Worm (Caenorhabditis elegans): Measurements from ENCODE around the gene F57B9.8.

The F57B9.8 gene

ce11 chrIII:6969090-6969489 lies 34.0 kb upstream of the F57B9.8 start, which contains the start of gene F31E3.12:
Gene F31E3.12 (plus strand): TSS chrIII:6969390.
- TF ChIP-seq ztf-29 (GFP tag; IDR thresholded peaks at IDR 0.05): no peak
- TF ChIP-seq klf-2 (GFP tag; conservative IDR thresholded peaks at IDR 0.05): no peak
- TF ChIP-seq T22C8.4 (GFP tag; IDR thresholded peaks at IDR 0.05): no peak
- TF ChIP-seq tab-1 (GFP tag; IDR thresholded peaks at IDR 0.05): no peak
- TF ChIP-seq ref-1 (GFP tag; conservative IDR thresholded peaks at IDR 0.05): no peak
- TF ChIP-seq ztf-23 (GFP tag; IDR thresholded peaks at IDR 0.05): no peak
- TF ChIP-seq med-1 (GFP tag; optimal IDR thresholded peaks at IDR 0.05; ENCODE audit: insufficient read depth): no peak
- TF ChIP-seq cog-1 (tag; optimal IDR thresholded peaks at IDR 0.05): no peak
- no peak for TF ChIP-seq flt-1 (GFP tag; IDR thresholded peaks at IDR 0.05)

- TF ChIP-seq tab-1 (GFP tag; IDR thresholded peaks at IDR 0.05) (no peak), ztf-23 (GFP tag; IDR thresholded peaks at IDR 0.05) (no peak), med-1 (GFP tag; optimal IDR thresholded peaks at IDR 0.05; ENCODE audit: insufficient read depth) (no peak), flt-1 (GFP tag; IDR thresholded peaks at IDR 0.05) (no peak), ztf-29 (GFP tag; IDR thresholded peaks at IDR 0.05) (no peak), ref-1 (GFP tag; conservative IDR thresholded peaks at IDR 0.05) (no peak), klf-2 (GFP tag; conservative IDR thresholded peaks at IDR 0.05) (no peak), cog-1 (tag; optimal IDR thresholded peaks at IDR 0.05) (no peak), T22C8.4 (GFP tag; IDR thresholded peaks at IDR 0.05) (no peak)
These were observed 33.5 kb upstream of the F57B9.8 start for ce11 chrIII:6968655-6969054.

- TF ChIP-seq ztf-29 (GFP tag; IDR thresholded peaks at IDR 0.05): no peak
- TF ChIP-seq ztf-23 (GFP tag; IDR thresholded peaks at IDR 0.05): no peak
- no peak for TF ChIP-seq ref-1 (GFP tag; conservative IDR thresholded peaks at IDR 0.05)
- TF ChIP-seq klf-2 (GFP tag; conservative IDR thresholded peaks at IDR 0.05): no peak
- TF ChIP-seq tab-1 (GFP tag; IDR thresholded peaks at IDR 0.05): no peak
- no peak for TF ChIP-seq T22C8.4 (GFP tag; IDR thresholded peaks at IDR 0.05)
- no peak for TF ChIP-seq med-1 (GFP tag; optimal IDR thresholded peaks at IDR 0.05; ENCODE audit: insufficient read depth)
- TF ChIP-seq flt-1 (GFP tag; IDR thresholded peaks at IDR 0.05): no peak
- no peak for TF ChIP-seq cog-1 (tag; optimal IDR thresholded peaks at IDR 0.05)
These were observed 33.0 kb upstream of the F57B9.8 start, which contains the start of gene panl-2 for ce11 chrIII:6968080-6968639. Gene panl-2 (minus strand): TSS chrIII:6968130.

- TF ChIP-seq flt-1 (GFP tag; IDR thresholded peaks at IDR 0.05) (no peak), ztf-29 (GFP tag; IDR thresholded peaks at IDR 0.05) (no peak), cog-1 (tag; optimal IDR thresholded peaks at IDR 0.05) (no peak), med-1 (GFP tag; optimal IDR thresholded peaks at IDR 0.05; ENCODE audit: insufficient read depth) (no peak), T22C8.4 (GFP tag; IDR thresholded peaks at IDR 0.05) (no peak), tab-1 (GFP tag; IDR thresholded peaks at IDR 0.05) (no peak), klf-2 (GFP tag; conservative IDR thresholded peaks at IDR 0.05) (no peak), ref-1 (GFP tag; conservative IDR thresholded peaks at IDR 0.05) (no peak)
These were observed 26.9 kb upstream of the F57B9.8 start, which contains the start of the genes rpn-6.1 and F57B9.1 for ce11 chrIII:6961937-6962504. Gene rpn-6.1 (minus strand): TSS chrIII:6962001. Gene F57B9.1 (plus strand): TSS chrIII:6962090.

ce11 chrIII:6961167-6961566 lies 26.0 kb upstream of the F57B9.8 start:
- TF ChIP-seq ztf-29 (GFP tag; IDR thresholded peaks at IDR 0.05): no peak
- TF ChIP-seq med-1 (GFP tag; optimal IDR thresholded peaks at IDR 0.05; ENCODE audit: insufficient read depth): no peak
- TF ChIP-seq flt-1 (GFP tag; IDR thresholded peaks at IDR 0.05): no peak
- no peak for TF ChIP-seq cog-1 (tag; optimal IDR thresholded peaks at IDR 0.05)
- no peak for TF ChIP-seq tab-1 (GFP tag; IDR thresholded peaks at IDR 0.05)
- TF ChIP-seq klf-2 (GFP tag; conservative IDR thresholded peaks at IDR 0.05): no peak
- no peak for TF ChIP-seq ztf-23 (GFP tag; IDR thresholded peaks at IDR 0.05)
- TF ChIP-seq ref-1 (GFP tag; conservative IDR thresholded peaks at IDR 0.05): no peak
- no peak for TF ChIP-seq T22C8.4 (GFP tag; IDR thresholded peaks at IDR 0.05)

ce11 chrIII:6958674-6959241 lies 23.6 kb upstream of the F57B9.8 start:
- TF ChIP-seq klf-2 (GFP tag; conservative IDR thresholded peaks at IDR 0.05) (no peak), ref-1 (GFP tag; conservative IDR thresholded peaks at IDR 0.05) (no peak), ztf-23 (GFP tag; IDR thresholded peaks at IDR 0.05) (no peak), cog-1 (tag; optimal IDR thresholded peaks at IDR 0.05) (no peak), T22C8.4 (GFP tag; IDR thresholded peaks at IDR 0.05) (no peak), med-1 (GFP tag; optimal IDR thresholded peaks at IDR 0.05; ENCODE audit: insufficient read depth) (no peak), ztf-29 (GFP tag; IDR thresholded peaks at IDR 0.05) (no peak), tab-1 (GFP tag; IDR thresholded peaks at IDR 0.05) (no peak), flt-1 (GFP tag; IDR thresholded peaks at IDR 0.05) (no peak)

- TF ChIP-seq klf-2 (GFP tag; conservative IDR thresholded peaks at IDR 0.05) (no peak), ztf-29 (GFP tag; IDR thresholded peaks at IDR 0.05) (no peak), ref-1 (GFP tag; conservative IDR thresholded peaks at IDR 0.05) (no peak), med-1 (GFP tag; optimal IDR thresholded peaks at IDR 0.05; ENCODE audit: insufficient read depth) (no peak), flt-1 (GFP tag; IDR thresholded peaks at IDR 0.05) (no peak), cog-1 (tag; optimal IDR thresholded peaks at IDR 0.05) (no peak)
These were observed 20.6 kb upstream of the F57B9.8 start for ce11 chrIII:6955766-6956165.

ce11 chrIII:6953978-6954377 lies 18.9 kb upstream of the F57B9.8 start:
- TF ChIP-seq ref-1 (GFP tag; conservative IDR thresholded peaks at IDR 0.05): no peak
- no peak for TF ChIP-seq cog-1 (tag; optimal IDR thresholded peaks at IDR 0.05)
- no peak for TF ChIP-seq tab-1 (GFP tag; IDR thresholded peaks at IDR 0.05)
- TF ChIP-seq med-1 (GFP tag; optimal IDR thresholded peaks at IDR 0.05; ENCODE audit: insufficient read depth): no peak
- no peak for TF ChIP-seq ztf-23 (GFP tag; IDR thresholded peaks at IDR 0.05)
- no peak for TF ChIP-seq flt-1 (GFP tag; IDR thresholded peaks at IDR 0.05)
- TF ChIP-seq ztf-29 (GFP tag; IDR thresholded peaks at IDR 0.05): no peak
- no peak for TF ChIP-seq klf-2 (GFP tag; conservative IDR thresholded peaks at IDR 0.05)
- no peak for TF ChIP-seq T22C8.4 (GFP tag; IDR thresholded peaks at IDR 0.05)

ce11 chrIII:6953373-6953772 lies 18.3 kb upstream of the F57B9.8 start:
- TF ChIP-seq ztf-23 (GFP tag; IDR thresholded peaks at IDR 0.05) (no peak), T22C8.4 (GFP tag; IDR thresholded peaks at IDR 0.05) (no peak), ztf-29 (GFP tag; IDR thresholded peaks at IDR 0.05) (no peak), cog-1 (tag; optimal IDR thresholded peaks at IDR 0.05) (no peak), med-1 (GFP tag; optimal IDR thresholded peaks at IDR 0.05; ENCODE audit: insufficient read depth) (no peak), tab-1 (GFP tag; IDR thresholded peaks at IDR 0.05) (no peak), klf-2 (GFP tag; conservative IDR thresholded peaks at IDR 0.05) (no peak), ref-1 (GFP tag; conservative IDR thresholded peaks at IDR 0.05) (no peak), flt-1 (GFP tag; IDR thresholded peaks at IDR 0.05) (no peak)
